Fruit fly (Drosophila melanogaster): ENCODE results near the gene CG2519.
A peak's percentile ranks its signal among the peaks of the same experiment; 100 is the strongest.

CG2519 gene

dm6 chr3R:5517002-5517875, 30.3 kb downstream of the CG2519 start, which contains the start of gene Itpr (continued):
- no peak for TF ChIP-seq pan (optimal IDR thresholded peaks at IDR 0.05)
- TF ChIP-seq pan (GFP tag; optimal IDR thresholded peaks at IDR 0.05 in 1 of 2, IDR thresholded peaks at IDR 0.05 in 1 of 2), result peak in 1 of 2 experiments; percentile 6
- TF ChIP-seq CG12769 (tag; optimal IDR thresholded peaks at IDR 0.05), result peak; percentile 80
- TF ChIP-seq en (GFP tag; optimal IDR thresholded peaks at IDR 0.05), result peak; percentile 11
- peak; percentile 58; the same call in 2 of the 3 replicates for TF ChIP-seq otp (GFP tag; IDR thresholded peaks at IDR 0.05)
- TF ChIP-seq CG11560 (tag; IDR thresholded peaks at IDR 0.05), result no peak
- peak in 1 of 2 experiments; percentile 3 for TF ChIP-seq Dfd (GFP tag; optimal IDR thresholded peaks at IDR 0.05)
- TF ChIP-seq CG31224 (GFP tag; IDR thresholded peaks at IDR 0.05), result no peak
- peak; percentile 9 to 38 for TF ChIP-seq Trl (optimal IDR thresholded peaks at IDR 0.05)
- no peak for TF ChIP-seq Trl (GFP tag; optimal IDR thresholded peaks at IDR 0.05)
- TF ChIP-seq scrt (GFP tag; optimal IDR thresholded peaks at IDR 0.05), result peak; percentile 2
- peak; percentile 22 for TF ChIP-seq lab (GFP tag; optimal IDR thresholded peaks at IDR 0.05)
- TF ChIP-seq sug (tag; optimal IDR thresholded peaks at IDR 0.05), result peak; percentile 57
- no peak for TF ChIP-seq CG12299 (tag; optimal IDR thresholded peaks at IDR 0.05)
- TF ChIP-seq Taf1 (GFP tag; IDR thresholded peaks at IDR 0.05), result no peak
- peak; percentile 24 for TF ChIP-seq D (optimal IDR thresholded peaks at IDR 0.05)
- peak; percentile 17 for TF ChIP-seq D (GFP tag; optimal IDR thresholded peaks at IDR 0.05)
- TF ChIP-seq CG11456 (GFP tag; IDR thresholded peaks at IDR 0.05), result no peak
- 0 out of 2 replicates have a peak, but pooled peaks have one; percentile 16 for TF ChIP-seq CG9932 (GFP tag; IDR thresholded peaks at IDR 0.05)
- TF ChIP-seq CG5180 (GFP tag; optimal IDR thresholded peaks at IDR 0.05), result no peak
- peak; percentile 32 for TF ChIP-seq BtbVII (GFP tag; optimal IDR thresholded peaks at IDR 0.05)
- no peak for TF ChIP-seq CG7372 (GFP tag; IDR thresholded peaks at IDR 0.05)
- 0 out of 2 replicates have a peak, but pooled peaks have one; percentile 23 for TF ChIP-seq Dref (GFP tag; IDR thresholded peaks at IDR 0.05)
- TF ChIP-seq caup (GFP tag; optimal IDR thresholded peaks at IDR 0.05; ENCODE audit: severe bottlenecking), result peak; percentile 15
- peak; percentile 73 for TF ChIP-seq cwo (GFP tag; optimal IDR thresholded peaks at IDR 0.05)
- peak; percentile 93 for TF ChIP-seq crol (GFP tag; IDR thresholded peaks at IDR 0.05)
- peak; percentile 54 for TF ChIP-seq bbx (GFP tag; IDR thresholded peaks at IDR 0.05; ENCODE audit: partially characterized antibody)
- TF ChIP-seq mld (GFP tag; IDR thresholded peaks at IDR 0.05; ENCODE audit: partially characterized antibody), result no peak
- TF ChIP-seq CG11696 (GFP tag; IDR thresholded peaks at IDR 0.05), result peak; percentile 55; the same call in 1 of the 2 replicates
- TF ChIP-seq vfl (GFP tag; optimal IDR thresholded peaks at IDR 0.05), result no peak
- peak; percentile 69 for TF ChIP-seq CG17385 (GFP tag; optimal IDR thresholded peaks at IDR 0.05)
- 0 out of 3 replicates have a peak, but pooled peaks have one; percentile 45 for TF ChIP-seq hb (GFP tag; IDR thresholded peaks at IDR 0.05; ENCODE audit: partially characterized antibody)
- peak; percentile 7 for TF ChIP-seq CG10431 (GFP tag; optimal IDR thresholded peaks at IDR 0.05)
- TF ChIP-seq Myb (GFP tag; optimal IDR thresholded peaks at IDR 0.05), result peak; percentile 58
- peak; percentile 15; the same call in 1 of the 2 replicates for TF ChIP-seq klu (GFP tag; IDR thresholded peaks at IDR 0.05)
- TF ChIP-seq CG2875 (GFP tag; optimal IDR thresholded peaks at IDR 0.05), result peak; percentile 25
- peak; percentile 41 for TF ChIP-seq MESR4 (GFP tag; optimal IDR thresholded peaks at IDR 0.05)
- TF ChIP-seq Deaf1 (tag; optimal IDR thresholded peaks at IDR 0.05), result peak; percentile 70
- peak; percentile 59 for TF ChIP-seq kni (GFP tag; optimal IDR thresholded peaks at IDR 0.05)
- TF ChIP-seq CG18476 (GFP tag; optimal IDR thresholded peaks at IDR 0.05), result no peak
- TF ChIP-seq CG17829 (tag; optimal IDR thresholded peaks at IDR 0.05), result peak; percentile 16
- peak; percentile 3 for TF ChIP-seq CG10462 (GFP tag; optimal IDR thresholded peaks at IDR 0.05)
- TF ChIP-seq ato (GFP tag; IDR thresholded peaks at IDR 0.05; ENCODE audit: partially characterized antibody), result no peak
- TF ChIP-seq HLHmδ (GFP tag; optimal IDR thresholded peaks at IDR 0.05), result peak; percentile 55
- 0 out of 2 replicates have a peak, but pooled peaks have one; percentile 18 for TF ChIP-seq CG6272 (GFP tag; IDR thresholded peaks at IDR 0.05)
- peak; percentile 78 for TF ChIP-seq CG1832 (GFP tag; optimal IDR thresholded peaks at IDR 0.05)
- no peak for TF ChIP-seq CG11504 (tag; optimal IDR thresholded peaks at IDR 0.05)
- peak; percentile 9 for TF ChIP-seq odd (GFP tag; optimal IDR thresholded peaks at IDR 0.05)

Data from whole organism, embryonic.